Worm (Caenorhabditis elegans): ENCODE measurements around the gene aexr-3.

- no peak for TF ChIP-seq zag-1 (tag; optimal IDR thresholded peaks at IDR 0.05)
- no peak for TF ChIP-seq hlh-30 (tag; optimal IDR thresholded peaks at IDR 0.05; ENCODE audit: insufficient read depth)
- TF ChIP-seq unc-62 (GFP tag; optimal IDR thresholded peaks at IDR 0.05 in 1 of 2) = peak in 1 of 2 experiments; percentile 26
- no peak for TF ChIP-seq unc-62 (tag; optimal IDR thresholded peaks at IDR 0.05)
- no peak for TF ChIP-seq dve-1 (tag; optimal IDR thresholded peaks at IDR 0.05; ENCODE audit: insufficient read depth)
- no peak for TF ChIP-seq nhr-28 (tag; optimal IDR thresholded peaks at IDR 0.05)
- TF ChIP-seq lin-39 (tag; optimal IDR thresholded peaks at IDR 0.05) = no peak
These were observed 30.1 kb downstream of the aexr-3 start, which contains the start of gene acs-22 for ce11 chrX:8930879-8931278.
